Worm (Caenorhabditis elegans): ENCODE results near the gene Y67A10A.11.
"Not testable (repeated sequence)": the region's sequence is repeated elsewhere in the genome, so short reads cannot be mapped to it uniquely, and the experiment has no call there.

The Y67A10A.11 gene

DNA sequence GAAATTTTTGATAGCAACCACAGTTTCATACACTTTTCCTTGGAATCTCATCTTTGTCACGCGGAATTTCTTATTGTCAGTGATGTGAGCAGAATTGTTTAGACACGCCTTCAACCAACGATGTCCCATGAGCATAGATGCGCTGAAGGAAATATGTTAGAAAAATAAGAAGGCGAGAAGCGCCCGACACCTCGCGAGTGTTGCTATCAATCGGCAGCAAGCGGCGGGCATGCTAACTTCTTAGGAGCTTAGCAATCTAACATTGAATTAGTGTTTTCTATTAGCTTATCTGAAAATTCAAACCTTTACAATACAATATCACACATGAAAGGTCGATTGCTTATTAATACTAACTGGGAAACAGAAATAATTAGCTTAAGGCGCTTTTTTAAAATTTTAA, 4.0 kb upstream of the Y67A10A.11 start:
- no peak for TF ChIP-seq med-1 (GFP tag; optimal IDR thresholded peaks at IDR 0.05; ENCODE audit: insufficient read depth)
- no peak for TF ChIP-seq ref-1 (GFP tag; conservative IDR thresholded peaks at IDR 0.05)
- no peak for TF ChIP-seq ztf-23 (GFP tag; IDR thresholded peaks at IDR 0.05)
- TF ChIP-seq tab-1 (GFP tag; IDR thresholded peaks at IDR 0.05), result no peak
- no peak for TF ChIP-seq flt-1 (GFP tag; IDR thresholded peaks at IDR 0.05)
- no peak for TF ChIP-seq ztf-29 (GFP tag; IDR thresholded peaks at IDR 0.05)
- no peak for TF ChIP-seq cog-1 (tag; optimal IDR thresholded peaks at IDR 0.05)
- TF ChIP-seq T22C8.4 (GFP tag; IDR thresholded peaks at IDR 0.05), result no peak
- no peak for TF ChIP-seq klf-2 (GFP tag; conservative IDR thresholded peaks at IDR 0.05)

- no peak for TF ChIP-seq cog-1 (tag; optimal IDR thresholded peaks at IDR 0.05)
- TF ChIP-seq klf-2 (GFP tag; conservative IDR thresholded peaks at IDR 0.05), result no peak
- TF ChIP-seq med-1 (GFP tag; optimal IDR thresholded peaks at IDR 0.05; ENCODE audit: insufficient read depth), result no peak
- TF ChIP-seq tab-1 (GFP tag; IDR thresholded peaks at IDR 0.05), result no peak
- no peak for TF ChIP-seq ztf-23 (GFP tag; IDR thresholded peaks at IDR 0.05)
- TF ChIP-seq T22C8.4 (GFP tag; IDR thresholded peaks at IDR 0.05), result no peak
- no peak for TF ChIP-seq ztf-29 (GFP tag; IDR thresholded peaks at IDR 0.05)
- no peak for TF ChIP-seq flt-1 (GFP tag; IDR thresholded peaks at IDR 0.05)
- TF ChIP-seq ref-1 (GFP tag; conservative IDR thresholded peaks at IDR 0.05), result no peak
Observed at ce11 chrIV:14337757-14338156, 2.0 kb upstream of the Y67A10A.11 start, which contains the start of gene Y67A10A.2. Y67A10A.2 (plus strand) TSS chrIV:14338057.

- no peak for TF ChIP-seq ref-1 (GFP tag; conservative IDR thresholded peaks at IDR 0.05)
- TF ChIP-seq klf-2 (GFP tag; conservative IDR thresholded peaks at IDR 0.05), result no peak
- TF ChIP-seq cog-1 (tag; optimal IDR thresholded peaks at IDR 0.05), result no peak
- no peak for TF ChIP-seq ztf-29 (GFP tag; IDR thresholded peaks at IDR 0.05)
- TF ChIP-seq tab-1 (GFP tag; IDR thresholded peaks at IDR 0.05), result no peak
- no peak for TF ChIP-seq med-1 (GFP tag; optimal IDR thresholded peaks at IDR 0.05; ENCODE audit: insufficient read depth)
- no peak for TF ChIP-seq ztf-23 (GFP tag; IDR thresholded peaks at IDR 0.05)
- no peak for TF ChIP-seq T22C8.4 (GFP tag; IDR thresholded peaks at IDR 0.05)
- TF ChIP-seq flt-1 (GFP tag; IDR thresholded peaks at IDR 0.05), result no peak
Observed at ce11 chrIV:14343756-14344155, 4.0 kb downstream of the Y67A10A.11 start, which contains the start of gene srlf-28. srlf-28 (minus strand) TSS chrIV:14343856.

- no peak for TF ChIP-seq flt-1 (GFP tag; IDR thresholded peaks at IDR 0.05)
- no peak for TF ChIP-seq cog-1 (tag; optimal IDR thresholded peaks at IDR 0.05)
- TF ChIP-seq tab-1 (GFP tag; IDR thresholded peaks at IDR 0.05), result no peak
- TF ChIP-seq ztf-29 (GFP tag; IDR thresholded peaks at IDR 0.05), result no peak
- TF ChIP-seq med-1 (GFP tag; optimal IDR thresholded peaks at IDR 0.05; ENCODE audit: insufficient read depth), result no peak
- TF ChIP-seq ztf-23 (GFP tag; IDR thresholded peaks at IDR 0.05), result no peak
Observed at ce11 chrIV:14350651-14351050, 10.9 kb downstream of the Y67A10A.11 start, which contains the start of gene oac-56. oac-56 (minus strand) TSS chrIV:14350751.

DNA sequence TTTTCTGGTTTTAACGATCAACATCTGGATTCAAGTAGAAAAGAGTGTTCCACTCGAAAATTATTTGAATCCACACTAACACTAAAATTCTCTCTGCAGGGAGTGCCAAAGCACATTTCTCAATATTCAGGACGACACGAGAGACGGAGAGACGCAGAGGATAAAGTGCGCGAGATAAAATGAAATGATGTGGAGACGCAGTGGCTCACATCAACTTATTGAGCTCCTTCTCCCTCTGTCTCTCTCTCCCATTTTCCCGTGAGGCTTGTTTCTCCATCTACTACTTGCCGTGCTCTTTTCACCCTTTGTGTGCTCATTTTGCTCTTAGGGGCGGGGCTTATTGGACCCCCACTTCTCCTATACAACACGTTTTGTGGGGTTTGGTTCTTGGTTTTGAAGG, 16.4 kb downstream of the Y67A10A.11 start:
- no peak for TF ChIP-seq ztf-23 (GFP tag; IDR thresholded peaks at IDR 0.05)
- no peak for TF ChIP-seq ztf-29 (GFP tag; IDR thresholded peaks at IDR 0.05)
- TF ChIP-seq cog-1 (tag; optimal IDR thresholded peaks at IDR 0.05), result peak; percentile 56
- TF ChIP-seq ref-1 (GFP tag; conservative IDR thresholded peaks at IDR 0.05), result no peak
- TF ChIP-seq flt-1 (GFP tag; IDR thresholded peaks at IDR 0.05), result no peak
- no peak for TF ChIP-seq med-1 (GFP tag; optimal IDR thresholded peaks at IDR 0.05; ENCODE audit: insufficient read depth)

DNA sequence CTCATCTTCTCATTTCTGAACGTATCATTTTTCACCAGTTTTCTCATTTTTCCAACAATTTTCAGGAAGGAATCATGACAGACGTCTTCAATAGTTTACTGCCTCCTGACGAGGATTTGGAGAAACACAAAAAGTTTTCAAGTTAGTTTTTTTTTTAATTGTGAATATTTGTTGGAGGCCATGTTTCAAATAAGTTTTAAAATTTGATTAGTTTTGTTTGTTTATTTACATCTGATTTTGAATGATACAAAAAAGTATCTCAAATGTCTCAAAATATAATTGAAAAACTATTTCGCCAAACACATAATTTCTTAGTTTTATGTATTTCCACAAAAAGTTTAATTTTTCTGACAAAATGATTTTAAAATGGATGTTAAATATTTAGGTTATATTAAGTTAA, 21.4 kb downstream of the Y67A10A.11 start, which contains the start of gene ssu-2:
TSS of gene ssu-2 (plus strand) at position 59 of the 400 bp plus-strand sequence.
- no peak for TF ChIP-seq ztf-23 (GFP tag; IDR thresholded peaks at IDR 0.05)
- no peak for TF ChIP-seq ztf-29 (GFP tag; IDR thresholded peaks at IDR 0.05)
- no peak for TF ChIP-seq klf-2 (GFP tag; conservative IDR thresholded peaks at IDR 0.05)
- no peak for TF ChIP-seq T22C8.4 (GFP tag; IDR thresholded peaks at IDR 0.05)
- TF ChIP-seq flt-1 (GFP tag; IDR thresholded peaks at IDR 0.05), result no peak
- no peak for TF ChIP-seq ref-1 (GFP tag; conservative IDR thresholded peaks at IDR 0.05)
- no peak for TF ChIP-seq tab-1 (GFP tag; IDR thresholded peaks at IDR 0.05)
- TF ChIP-seq cog-1 (tag; optimal IDR thresholded peaks at IDR 0.05), result no peak
- no peak for TF ChIP-seq med-1 (GFP tag; optimal IDR thresholded peaks at IDR 0.05; ENCODE audit: insufficient read depth)

DNA sequence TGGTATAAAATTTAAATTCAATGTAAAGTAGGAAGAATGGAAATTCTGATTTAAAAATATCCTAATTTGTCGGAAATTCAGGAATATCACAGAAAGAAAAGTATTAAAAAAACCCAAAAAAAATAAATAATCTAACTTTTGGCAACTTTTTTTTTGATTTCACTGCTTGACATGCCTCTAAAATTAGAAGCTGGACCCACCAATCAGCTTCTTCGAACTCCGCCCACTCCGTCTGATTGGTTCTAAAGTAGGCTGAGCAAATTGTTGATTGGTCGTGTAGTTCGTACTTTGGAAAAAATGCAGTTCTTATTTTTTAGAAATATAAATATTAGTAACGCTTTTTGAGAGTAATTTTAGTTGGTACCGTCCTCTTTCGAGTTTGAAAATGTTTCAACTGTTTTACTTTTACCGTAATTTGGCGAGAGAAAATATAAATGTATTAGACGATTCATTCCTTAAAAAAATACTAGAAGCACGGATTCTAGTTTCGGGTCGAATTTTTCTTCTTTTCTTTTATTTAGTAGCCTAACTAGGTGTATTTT, 26.2 kb downstream of the Y67A10A.11 start:
- TF ChIP-seq tab-1 (GFP tag; IDR thresholded peaks at IDR 0.05), result no peak

DNA sequence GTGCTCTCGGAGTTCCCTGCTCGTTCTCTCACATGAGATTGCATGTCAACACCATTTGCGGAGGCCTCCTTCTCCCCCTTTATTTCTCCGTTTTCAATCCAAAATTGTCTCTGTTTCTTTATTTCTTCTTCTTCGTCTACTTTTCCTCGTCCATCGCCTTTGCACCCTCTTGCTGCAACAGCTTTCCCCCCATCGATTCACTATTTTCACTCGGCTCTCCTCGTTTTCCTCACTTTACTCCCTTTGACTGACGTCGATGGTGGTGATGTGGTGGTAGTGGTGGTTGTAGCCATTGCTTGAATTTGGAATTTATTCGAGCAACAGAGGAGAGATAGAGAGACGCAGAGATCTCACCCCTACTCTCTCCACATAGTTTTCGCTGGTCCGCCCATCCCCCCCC, 31.9 kb downstream of the Y67A10A.11 start:
- 0 out of 2 replicates have a peak, but pooled peaks have one; percentile 17 for TF ChIP-seq klf-2 (GFP tag; conservative IDR thresholded peaks at IDR 0.05)
- no peak for TF ChIP-seq T22C8.4 (GFP tag; IDR thresholded peaks at IDR 0.05)
- no peak for TF ChIP-seq ref-1 (GFP tag; conservative IDR thresholded peaks at IDR 0.05)

ce11 chrIV:14373814-14374213, 34.1 kb downstream of the Y67A10A.11 start, which contains the start of gene Y67A10A.7:
Y67A10A.7 (plus strand) TSS chrIV:14374114.
- TF ChIP-seq med-1 (GFP tag; optimal IDR thresholded peaks at IDR 0.05; ENCODE audit: insufficient read depth); flt-1 (GFP tag; IDR thresholded peaks at IDR 0.05); cog-1 (tag; optimal IDR thresholded peaks at IDR 0.05): not testable (repeated sequence)

DNA sequence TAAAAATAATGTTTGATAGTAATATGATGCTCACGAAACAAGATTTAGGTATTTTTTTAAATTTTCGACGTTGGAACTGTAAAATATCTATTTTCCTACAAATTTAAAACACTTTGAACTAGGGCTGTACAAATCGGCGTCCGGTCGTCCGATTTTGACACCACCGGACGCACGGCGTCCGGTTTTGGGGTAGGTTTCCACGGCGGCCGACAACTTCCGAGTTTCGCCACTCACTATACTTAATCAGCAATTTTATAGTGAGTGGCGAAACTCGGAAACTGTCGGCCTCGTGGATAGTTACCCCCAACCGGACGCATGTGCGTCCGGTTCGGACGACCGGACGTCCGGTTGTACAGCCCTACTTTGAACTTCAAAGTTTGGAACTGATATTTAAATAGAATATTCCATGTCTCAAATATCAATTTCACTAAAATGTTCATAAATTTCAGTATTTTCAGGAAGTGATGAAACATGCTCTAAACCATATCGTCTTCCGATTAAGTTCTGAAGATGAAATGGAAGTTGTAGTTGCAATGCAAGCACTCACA, 37.6 kb downstream of the Y67A10A.11 start:
- TF ChIP-seq klf-2 (GFP tag; conservative IDR thresholded peaks at IDR 0.05) (no peak), ztf-23 (GFP tag; IDR thresholded peaks at IDR 0.05) (no peak), ztf-29 (GFP tag; IDR thresholded peaks at IDR 0.05) (no peak), med-1 (GFP tag; optimal IDR thresholded peaks at IDR 0.05; ENCODE audit: insufficient read depth) (no peak), T22C8.4 (GFP tag; IDR thresholded peaks at IDR 0.05) (no peak)
